Worm (Caenorhabditis elegans) whole organism, late embryonic: ENCODE measurements around the gene C05C8.1.

Experiments
- C38D4.7 ChIP-seq: fragments of 200-800 bp; sonication (Bioruptor generic); optimal IDR thresholded peaks from 2 replicates; lab custom pipeline; 2018; ENCODE audit warnings: mild to moderate bottlenecking, missing genetic modification characterization, moderate library complexity, missing compliant biosample characterization
- ceh-24 ChIP-seq: sonication (generic microtip); optimal IDR thresholded peaks from 2 replicates; lab custom pipeline; 2016; ENCODE audit warnings: mild to moderate bottlenecking, missing genetic modification characterization, missing compliant biosample characterization
- ceh-45 ChIP-seq: fragments of 200-800 bp; sonication (Bioruptor generic); IDR thresholded peaks from 2 replicates; pipeline ENCODE4 v1.3.6; 2022; ENCODE audit warnings: missing genetic modification reagents, missing genetic modification characterization, missing compliant biosample characterization
- fkh-10 ChIP-seq: fragments of 150-350 bp; optimal IDR thresholded peaks from 2 replicates; lab custom pipeline; 2014; ENCODE audit warnings: missing biosample characterization, missing genetic modification reagents, missing genetic modification characterization
- hlh-13 ChIP-seq: fragments of 200-800 bp; sonication (Bioruptor generic); optimal IDR thresholded peaks from 2 replicates; lab custom pipeline; 2018; ENCODE audit warnings: mild to moderate bottlenecking, missing genetic modification characterization, missing compliant biosample characterization
- hlh-15 ChIP-seq: sonication (generic microtip); optimal IDR thresholded peaks from 2 replicates; lab custom pipeline; 2016; ENCODE audit warnings: missing genetic modification characterization, missing compliant biosample characterization
- madf-2 ChIP-seq: sonication (generic microtip); optimal IDR thresholded peaks from 2 replicates; lab custom pipeline; 2017; ENCODE audit warnings: missing genetic modification characterization, missing compliant biosample characterization
- nhr-11 ChIP-seq: fragments of 150-350 bp; optimal IDR thresholded peaks from 2 replicates; lab custom pipeline; 2014; ENCODE audit warnings: missing biosample characterization, missing genetic modification characterization
- nhr-232 ChIP-seq: sonication (generic microtip); optimal IDR thresholded peaks from 2 replicates; lab custom pipeline; 2016; ENCODE audit warnings: missing genetic modification characterization, missing compliant biosample characterization
- pag-3 ChIP-seq: sonication (generic microtip); optimal IDR thresholded peaks from 2 replicates; lab custom pipeline; 2016; ENCODE audit warnings: missing compliant biosample characterization, missing genetic modification characterization, borderline replicate concordance
- pqm-1 ChIP-seq: sonication (generic microtip); optimal IDR thresholded peaks from 2 replicates; lab custom pipeline; 2016; ENCODE audit warnings: missing genetic modification characterization, missing compliant biosample characterization

- TF ChIP-seq pqm-1 (tag; lab: Kevin White, UChicago), result no peak
- TF ChIP-seq pag-3 (tag; lab: Kevin White, UChicago), result no peak
- TF ChIP-seq hlh-15 (tag; lab: Kevin White, UChicago), result no peak
- no peak for TF ChIP-seq ceh-45 (GFP tag; lab: Robert Waterston, UW)
- TF ChIP-seq ceh-24 (tag; lab: Kevin White, UChicago), result no peak
- TF ChIP-seq nhr-11 (tag; lab: Kevin White, UChicago), result no peak
- no peak for TF ChIP-seq fkh-10 (GFP tag; lab: Kevin White, UChicago)
- TF ChIP-seq madf-2 (tag; lab: Kevin White, UChicago), result no peak
- no peak for TF ChIP-seq C38D4.7 (GFP tag; lab: Kevin White, UChicago)
- TF ChIP-seq nhr-232 (tag; lab: Kevin White, UChicago), result no peak
- no peak for TF ChIP-seq hlh-13 (GFP tag; lab: Kevin White, UChicago)
Measured at ce11 chrV:7248227-7248953, 8.8 kb downstream of the C05C8.1 start.
